Worm (Caenorhabditis elegans): ENCODE results near the gene idpp-16.

DNA sequence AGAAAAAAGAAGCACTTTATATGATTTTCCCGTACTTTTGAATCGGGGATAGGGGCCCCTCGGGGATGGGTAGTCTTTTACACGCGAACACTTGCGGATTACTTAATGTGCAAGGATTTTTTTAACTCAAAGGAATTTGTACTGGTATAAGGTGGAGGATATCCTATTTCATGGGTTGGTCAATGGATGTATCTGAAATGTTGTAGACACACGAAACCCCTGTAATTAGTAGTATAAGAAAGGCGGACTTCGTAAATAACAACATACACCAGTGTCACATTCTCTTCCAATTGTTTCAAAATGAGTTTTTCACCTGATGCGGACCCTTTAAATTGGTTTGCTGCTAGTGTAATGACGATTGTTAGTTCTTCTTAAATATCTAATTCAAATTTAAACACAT, 12.9 kb downstream of the idpp-16 start, which contains the start of gene srx-80:
- TF ChIP-seq ztf-4 (tag; optimal IDR thresholded peaks at IDR 0.05) = no peak
- TF ChIP-seq skn-1 (tag; optimal IDR thresholded peaks at IDR 0.05) = no peak
- no peak for TF ChIP-seq nhr-71 (tag; optimal IDR thresholded peaks at IDR 0.05)
- no peak for TF ChIP-seq ceh-82 (tag; optimal IDR thresholded peaks at IDR 0.05)
- no peak for TF ChIP-seq lin-13 (GFP tag; optimal IDR thresholded peaks at IDR 0.05)
- no peak for TF ChIP-seq egl-27 (tag; optimal IDR thresholded peaks at IDR 0.05)
- TF ChIP-seq elt-3 (tag; optimal IDR thresholded peaks at IDR 0.05) = no peak
- no peak for TF ChIP-seq jun-1 (tag; optimal IDR thresholded peaks at IDR 0.05)
- TF ChIP-seq pqm-1 (tag; optimal IDR thresholded peaks at IDR 0.05) = no peak
- no peak for TF ChIP-seq nhr-77 (tag; optimal IDR thresholded peaks at IDR 0.05)

Data from whole organism, L1 larva.